Worm (Caenorhabditis elegans) whole organism, L1 larva: Measurements from ENCODE around the gene Y113G7B.15.

Experiments
- elt-2 ChIP-seq: sonication (generic microtip); optimal IDR thresholded peaks from 2 replicates; lab custom pipeline; 2016; ENCODE audit warnings: missing genetic modification characterization, mild to moderate bottlenecking, inconsistent platforms, missing compliant biosample characterization, missing genetic modification reagents
- fkh-8 ChIP-seq: sonication (generic microtip); optimal IDR thresholded peaks from 2 replicates; lab custom pipeline; 2016; ENCODE audit warnings: mild to moderate bottlenecking, missing genetic modification characterization, missing compliant biosample characterization
- unc-62 ChIP-seq: fragments of 150-350 bp; optimal IDR thresholded peaks from 2 replicates; lab custom pipeline; 2014; ENCODE audit warnings: missing biosample characterization, missing genetic modification reagents, missing genetic modification characterization
- ztf-4 ChIP-seq: fragments of 150-350 bp; optimal IDR thresholded peaks from 2 replicates; lab custom pipeline; 2014; ENCODE audit warnings: missing biosample characterization, missing genetic modification characterization

DNA sequence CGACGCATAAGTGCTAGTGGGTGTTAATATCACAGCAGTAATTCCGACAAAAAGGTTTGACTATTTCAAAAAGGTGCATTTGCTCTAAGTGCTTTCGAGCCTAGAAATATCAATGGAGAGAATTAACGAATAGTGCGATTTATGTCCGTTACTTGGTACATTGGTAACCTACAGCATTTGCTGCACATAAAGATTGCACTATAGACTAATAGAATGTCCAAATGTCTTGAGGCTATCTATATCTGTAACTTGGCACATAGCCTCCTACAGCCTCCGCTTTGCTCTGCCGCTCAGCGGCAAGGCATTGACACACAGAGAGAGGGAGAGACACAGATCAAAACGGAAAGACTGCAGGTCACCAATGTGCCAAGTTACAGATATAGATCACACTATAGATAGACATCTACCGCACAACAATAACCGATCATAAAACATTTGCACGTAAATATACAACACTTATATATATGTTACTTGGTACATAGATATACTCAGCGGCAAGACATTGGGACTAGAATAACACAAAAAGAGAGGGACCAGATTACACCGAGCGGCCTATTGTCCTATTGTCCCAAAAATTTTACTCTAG, 38.1 kb downstream of the Y113G7B.15 start, which contains the start of the genes srh-217 and Y113G7B.28:
- TF ChIP-seq elt-2 (tag; lab: Kevin White, UChicago) (no peak), fkh-8 (no peak), unc-62 (GFP tag; lab: Kevin White, UChicago) (no peak), ztf-4 (tag; lab: Kevin White, UChicago) (no peak)
